Worm (Caenorhabditis elegans): Measurements from ENCODE around the gene K07F5.16.

DNA sequence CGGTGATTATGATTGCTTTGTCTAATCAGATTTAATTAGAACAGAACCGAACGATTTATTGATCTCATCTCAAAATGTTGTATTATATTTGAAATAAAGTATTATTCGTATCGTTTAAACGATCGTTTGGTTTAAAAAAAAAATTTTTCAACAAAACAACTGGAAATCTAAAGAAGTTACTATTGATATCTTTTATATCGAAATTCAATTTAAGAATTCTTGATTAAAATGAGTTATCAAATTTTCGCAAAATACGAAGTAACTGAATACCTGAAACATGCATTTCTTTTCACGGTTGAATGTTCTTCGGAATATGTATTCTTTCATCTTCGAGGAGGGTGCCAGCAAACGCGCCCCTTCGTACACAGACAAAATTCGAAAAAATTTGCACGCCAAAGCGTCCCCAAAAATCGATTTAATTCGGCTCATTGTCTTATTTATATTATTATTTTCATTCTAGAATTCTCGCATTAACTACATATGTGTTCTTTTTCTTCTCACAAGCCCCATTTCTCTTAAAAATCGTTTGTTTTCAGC is 5.9 kb upstream of the K07F5.16 start, which contains the start of gene npp-1:
- TF ChIP-seq ces-1 (GFP tag; optimal IDR thresholded peaks at IDR 0.05) (no peak), snpc-4 (tag; optimal IDR thresholded peaks at IDR 0.05) (no peak), lin-13 (tag; optimal IDR thresholded peaks at IDR 0.05) (no peak), ztf-11 (tag; optimal IDR thresholded peaks at IDR 0.05) (no peak), elt-3 (tag; optimal IDR thresholded peaks at IDR 0.05) (no peak), unc-39 (tag; optimal IDR thresholded peaks at IDR 0.05) (no peak), nhr-76 (tag; optimal IDR thresholded peaks at IDR 0.05) (no peak), sptf-1 (tag; optimal IDR thresholded peaks at IDR 0.05) (no peak)
